Fruit fly (Drosophila melanogaster) whole organism, embryonic: ENCODE measurements around the gene CG7601.

ENCODE experiments used
- CG12155 ChIP-seq: fragments of 200-800 bp; sonication (Bioruptor generic); optimal IDR thresholded peaks from 3 replicates; lab custom pipeline; 2016; ENCODE audit warnings: missing biosample characterization, missing genetic modification characterization
- CG1529 ChIP-seq: fragments of 200-800 bp; sonication (Bioruptor generic); optimal IDR thresholded peaks from 3 replicates; lab custom pipeline; 2018; ENCODE audit warnings: missing biosample characterization, missing genetic modification characterization
- Lhr ChIP-seq: fragments of 200-800 bp; sonication (Bioruptor generic); optimal IDR thresholded peaks from 3 replicates; lab custom pipeline; 2017; ENCODE audit warnings: mild to moderate bottlenecking, missing biosample characterization, missing genetic modification reagents, missing genetic modification characterization
- Nf-YB ChIP-seq: fragments of 200-800 bp; sonication (Bioruptor generic); optimal IDR thresholded peaks from 3 replicates; lab custom pipeline; 2019; ENCODE audit warnings: missing biosample characterization, mild to moderate bottlenecking, missing genetic modification characterization, moderate library complexity
- bab2 ChIP-seq: fragments of 200-800 bp; sonication (Bioruptor generic); optimal IDR thresholded peaks from 2 replicates; lab custom pipeline; 2016; ENCODE audit warnings: missing biosample characterization, missing genetic modification characterization
- crp ChIP-seq, 2 experiments: fragments of 200-800 bp; sonication (Bioruptor generic); optimal IDR thresholded peaks; 2 replicates in 1 of 2; 3 replicates in 1 of 2; lab custom pipeline; 2017; ENCODE audit warnings: missing biosample characterization in 2 of 2, missing genetic modification characterization in 2 of 2, mild to moderate bottlenecking in 1 of 2, moderate library complexity in 1 of 2
- tup ChIP-seq: fragments of 200-800 bp; sonication (Bioruptor generic); optimal IDR thresholded peaks from 2 replicates; lab custom pipeline; 2016; ENCODE audit warnings: missing biosample characterization, mild to moderate bottlenecking, missing genetic modification characterization, moderate library complexity
- usp ChIP-seq: fragments of >200 bp; optimal IDR thresholded peaks from 2 replicates; lab custom pipeline; 2017; ENCODE audit warnings: missing biosample characterization, missing genetic modification characterization

dm6 chr3R:29760042-29760441 lies 23.5 kb upstream of the CG7601 start:
- no peak for TF ChIP-seq usp
- no peak for TF ChIP-seq crp (GFP tag; optimal IDR thresholded peaks at IDR 0.05; lab: Kevin White, UChicago)
- no peak for TF ChIP-seq Nf-YB (GFP tag; lab: Kevin White, UChicago)
- TF ChIP-seq CG1529 (GFP tag; lab: Kevin White, UChicago) = no peak
- no peak for TF ChIP-seq CG12155 (GFP tag; lab: Kevin White, UChicago)
- no peak for TF ChIP-seq bab2 (GFP tag; lab: Kevin White, UChicago)
- no peak for TF ChIP-seq Lhr (GFP tag; lab: Kevin White, UChicago)
- TF ChIP-seq tup (GFP tag; lab: Kevin White, UChicago) = no peak
